Worm (Caenorhabditis elegans) whole organism, early embryonic: ENCODE results near the gene M176.10.
"Not testable (repeated sequence)": the region's sequence is repeated elsewhere in the genome, so short reads cannot be mapped to it uniquely, and the experiment has no call there.

Source experiments
- B0310.2 ChIP-seq: sonication (generic microtip); optimal IDR thresholded peaks from 2 replicates; lab custom pipeline; 2016; ENCODE audit warnings: mild to moderate bottlenecking, missing genetic modification characterization, missing compliant biosample characterization
- F13C5.2 ChIP-seq: sonication (generic microtip); optimal IDR thresholded peaks from 2 replicates; lab custom pipeline; 2017; ENCODE audit warnings: mild to moderate bottlenecking, missing genetic modification characterization, inconsistent platforms, missing compliant biosample characterization
- aly-1 ChIP-seq: sonication (generic microtip); optimal IDR thresholded peaks from 2 replicates; lab custom pipeline; 2016; ENCODE audit warnings: missing genetic modification characterization, missing compliant biosample characterization
- ama-1 ChIP-seq: fragments of 150-350 bp; optimal IDR thresholded peaks from 2 replicates; lab custom pipeline; 2014
- ceh-13 ChIP-seq: fragments of 200-800 bp; sonication (Bioruptor generic); optimal IDR thresholded peaks from 2 replicates; lab custom pipeline; 2018; ENCODE audit warnings: mild to moderate bottlenecking, missing genetic modification characterization, missing compliant biosample characterization
- ceh-36 ChIP-seq: sonication (generic microtip); optimal IDR thresholded peaks from 2 replicates; lab custom pipeline; 2016; ENCODE audit warnings: missing genetic modification characterization, inconsistent platforms, missing compliant biosample characterization
- ets-7 ChIP-seq: sonication (generic microtip); optimal IDR thresholded peaks from 2 replicates; lab custom pipeline; 2016; ENCODE audit warnings: missing genotype, missing genetic modification characterization, missing compliant biosample characterization
- flt-1 ChIP-seq: fragments of 200-800 bp; sonication (Bioruptor generic); IDR thresholded peaks from 2 replicates; pipeline ENCODE4 v1.3.6; 2022; ENCODE audit warnings: missing genetic modification characterization, missing compliant biosample characterization
- hmbx-1 ChIP-seq: sonication (generic microtip); optimal IDR thresholded peaks from 2 replicates; lab custom pipeline; 2016; ENCODE audit warnings: mild to moderate bottlenecking, missing genetic modification characterization, missing compliant biosample characterization
- hmg-4 ChIP-seq: fragments of 200-800 bp; sonication (Bioruptor generic); optimal IDR thresholded peaks from 2 replicates; lab custom pipeline; 2018; ENCODE audit warnings: mild to moderate bottlenecking, missing genetic modification characterization, missing compliant biosample characterization
- hnd-1 ChIP-seq: sonication (generic microtip); optimal IDR thresholded peaks from 2 replicates; lab custom pipeline; 2016; ENCODE audit warnings: missing genetic modification characterization, missing compliant biosample characterization
- pes-1 ChIP-seq: fragments of 200-800 bp; sonication (Bioruptor generic); IDR thresholded peaks from 2 replicates; pipeline ENCODE4 v1.3.6; 2022; ENCODE audit warnings: missing genetic modification reagents, missing genetic modification characterization, missing compliant biosample characterization
- scrt-1 ChIP-seq: fragments of 200-800 bp; sonication (Bioruptor generic); IDR thresholded peaks from 2 replicates; pipeline ENCODE4 v1.3.6; 2022; ENCODE audit warnings: missing genetic modification characterization, missing compliant biosample characterization
- sea-1 ChIP-seq: fragments of 200-800 bp; sonication (Bioruptor generic); conservative IDR thresholded peaks from 2 replicates; pipeline ENCODE4 v1.3.6; 2022; ENCODE audit warnings: missing genetic modification characterization, missing compliant biosample characterization
- tbx-11 ChIP-seq: fragments of 200-800 bp; sonication (Bioruptor generic); IDR thresholded peaks from 2 replicates; pipeline ENCODE4 v1.3.6; 2022; ENCODE audit warnings: missing genetic modification characterization, missing compliant biosample characterization
- tbx-37 ChIP-seq: fragments of 200-800 bp; sonication (Bioruptor generic); conservative IDR thresholded peaks from 2 replicates; pipeline ENCODE4 v1.3.6; 2022; ENCODE audit warnings: missing genetic modification reagents, missing genetic modification characterization, missing compliant biosample characterization
- tra-4 ChIP-seq: sonication (generic microtip); optimal IDR thresholded peaks from 2 replicates; lab custom pipeline; 2017; ENCODE audit warnings: missing genetic modification characterization, missing compliant biosample characterization

Gene M176.10

ce11 chrII:9426076-9426475 lies at the start of gene M176.10:
Gene M176.10 (minus strand): TSS chrII:9426176.
- no peak for TF ChIP-seq ceh-13 (GFP tag; lab: Kevin White, UChicago)
- TF ChIP-seq tbx-11 (GFP tag; lab: Robert Waterston, UW): no peak

- TF ChIP-seq scrt-1 (GFP tag; lab: Robert Waterston, UW) (no peak), hnd-1 (no peak), tra-4 (tag; lab: Kevin White, UChicago) (no peak), hmg-4 (GFP tag; lab: Kevin White, UChicago) (no peak), ceh-36 (tag; lab: Kevin White, UChicago) (no peak), aly-1 (tag; lab: Kevin White, UChicago) (no peak), pes-1 (GFP tag; lab: Robert Waterston, UW) (no peak), sea-1 (GFP tag; lab: Robert Waterston, UW) (no peak), tbx-37 (GFP tag; lab: Robert Waterston, UW) (no peak), ets-7 (tag; lab: Kevin White, UChicago) (no peak), flt-1 (GFP tag; lab: Robert Waterston, UW) (no peak), ceh-13 (GFP tag; lab: Kevin White, UChicago) (no peak), ama-1 (lab: Kevin White, UChicago) (no peak), B0310.2 (tag; lab: Kevin White, UChicago) (no peak)
These were observed 48.6 kb upstream of the M176.10 start, which contains the start of the genes chil-25 and chil-26 for ce11 chrII:9474367-9475105. Gene chil-25 (minus strand): TSS chrII:9474467. Gene chil-26 (plus strand): TSS chrII:9475055.

ce11 chrII:9470027-9470426 lies 44.1 kb upstream of the M176.10 start, which contains the start of gene T19H5.6:
Gene T19H5.6 (minus strand): TSS chrII:9470221.
- TF ChIP-seq tbx-11 (GFP tag; lab: Robert Waterston, UW) (no peak), scrt-1 (GFP tag; lab: Robert Waterston, UW) (no peak), ets-7 (tag; lab: Kevin White, UChicago) (no peak), ceh-13 (GFP tag; lab: Kevin White, UChicago) (no peak), F13C5.2 (tag; lab: Kevin White, UChicago) (no peak)

- no peak for TF ChIP-seq sea-1 (GFP tag; lab: Robert Waterston, UW)
- TF ChIP-seq aly-1 (tag; lab: Kevin White, UChicago): no peak
- TF ChIP-seq pes-1 (GFP tag; lab: Robert Waterston, UW): no peak
- no peak for TF ChIP-seq tbx-11 (GFP tag; lab: Robert Waterston, UW)
- no peak for TF ChIP-seq F13C5.2 (tag; lab: Kevin White, UChicago)
- TF ChIP-seq flt-1 (GFP tag; lab: Robert Waterston, UW): no peak
- no peak for TF ChIP-seq ama-1 (lab: Kevin White, UChicago)
- no peak for TF ChIP-seq hnd-1
- TF ChIP-seq hmbx-1: no peak
- TF ChIP-seq ceh-36 (tag; lab: Kevin White, UChicago): no peak
- TF ChIP-seq B0310.2 (tag; lab: Kevin White, UChicago): no peak
- no peak for TF ChIP-seq ceh-13 (GFP tag; lab: Kevin White, UChicago)
- no peak for TF ChIP-seq tra-4 (tag; lab: Kevin White, UChicago)
- TF ChIP-seq tbx-37 (GFP tag; lab: Robert Waterston, UW): no peak
- no peak for TF ChIP-seq scrt-1 (GFP tag; lab: Robert Waterston, UW)
These were observed 42.4 kb upstream of the M176.10 start, which contains the start of gene chil-23 for ce11 chrII:9468414-9468813. Gene chil-23 (minus strand): TSS chrII:9468611.

- TF ChIP-seq flt-1 (GFP tag; lab: Robert Waterston, UW) (no peak), ama-1 (lab: Kevin White, UChicago) (no peak), ceh-36 (tag; lab: Kevin White, UChicago) (no peak), scrt-1 (GFP tag; lab: Robert Waterston, UW) (no peak), hnd-1 (no peak), aly-1 (tag; lab: Kevin White, UChicago) (no peak), ceh-13 (GFP tag; lab: Kevin White, UChicago) (no peak), ets-7 (tag; lab: Kevin White, UChicago) (no peak), hmbx-1 (no peak), F13C5.2 (tag; lab: Kevin White, UChicago) (no peak), pes-1 (GFP tag; lab: Robert Waterston, UW) (no peak), tbx-11 (GFP tag; lab: Robert Waterston, UW) (no peak), B0310.2 (tag; lab: Kevin White, UChicago) (no peak)
These were observed 40.1 kb upstream of the M176.10 start, which contains the start of gene chil-22 for ce11 chrII:9466095-9466494. Gene chil-22 (minus strand): TSS chrII:9466195.

ce11 chrII:9461881-9462280 lies 35.9 kb upstream of the M176.10 start, which contains the start of gene chil-21:
Gene chil-21 (minus strand): TSS chrII:9461981.
- not testable (repeated sequence) for TF ChIP-seq scrt-1 (GFP tag; lab: Robert Waterston, UW); ama-1 (lab: Kevin White, UChicago); F13C5.2 (tag; lab: Kevin White, UChicago)

ce11 chrII:9459462-9459861 lies 33.5 kb upstream of the M176.10 start, which contains the start of gene R09D1.14:
Gene R09D1.14 (minus strand): TSS chrII:9459562.
- TF ChIP-seq flt-1 (GFP tag; lab: Robert Waterston, UW); pes-1 (GFP tag; lab: Robert Waterston, UW); hmg-4 (GFP tag; lab: Kevin White, UChicago): not testable (repeated sequence)
